Worm (Caenorhabditis elegans): ENCODE results near the gene tbck-1.
A peak's percentile ranks its signal among the peaks of the same experiment; 100 is the strongest.

Gene tbck-1

ce11 chrII:4851594-4852106, 23.3 kb downstream of the tbck-1 start, which contains the start of gene dnj-9 (continued):
- peak; percentile 94 for TF ChIP-seq K11D2.4 (GFP tag; IDR thresholded peaks at IDR 0.05)
- TF ChIP-seq ztf-26 (tag; optimal IDR thresholded peaks at IDR 0.05) = peak; percentile 84
- TF ChIP-seq lin-26 (GFP tag; IDR thresholded peaks at IDR 0.05) = peak; percentile 40; the same call in 1 of the 2 replicates
- TF ChIP-seq nhr-80 (tag; optimal IDR thresholded peaks at IDR 0.05) = peak; percentile 64
- TF ChIP-seq zim-3 (tag; optimal IDR thresholded peaks at IDR 0.05) = no peak
- peak; percentile 83 for TF ChIP-seq ceh-27 (GFP tag; optimal IDR thresholded peaks at IDR 0.05)
- peak; percentile 28 for TF ChIP-seq snpc-1.1 (tag; optimal IDR thresholded peaks at IDR 0.05; ENCODE audit: insufficient read depth)
- TF ChIP-seq ama-1 (optimal IDR thresholded peaks at IDR 0.05) = no peak
- peak in 1 of 2 experiments; percentile 62 for TF ChIP-seq ama-1 (GFP tag; optimal IDR thresholded peaks at IDR 0.05)
- TF ChIP-seq F49E8.2 (tag; optimal IDR thresholded peaks at IDR 0.05; ENCODE audit: insufficient read depth) = peak; percentile 71
- peak in 1 of 2 experiments; percentile 21 for TF ChIP-seq rec-8 (tag; optimal IDR thresholded peaks at IDR 0.05)
- peak; percentile 88 for TF ChIP-seq hsf-1 (GFP tag; IDR thresholded peaks at IDR 0.05)
- peak; percentile 6 for TF ChIP-seq mel-28 (tag; optimal IDR thresholded peaks at IDR 0.05; ENCODE audit: borderline replicate concordance)
- TF ChIP-seq lin-35 (GFP tag; optimal IDR thresholded peaks at IDR 0.05) = peak; percentile 86 to 99 (median 92)
- TF ChIP-seq unc-62 (GFP tag; optimal IDR thresholded peaks at IDR 0.05) = no peak
- peak; percentile 82 for TF ChIP-seq atf-7 (tag; optimal IDR thresholded peaks at IDR 0.05)
- peak; percentile 53 for TF ChIP-seq die-1 (tag; optimal IDR thresholded peaks at IDR 0.05)
- TF ChIP-seq B0261.1 (tag; optimal IDR thresholded peaks at IDR 0.05) = peak; percentile 15
- TF ChIP-seq C17E4.6 (GFP tag; IDR thresholded peaks at IDR 0.05) = peak; percentile 88
- TF ChIP-seq unc-130 (GFP tag; optimal IDR thresholded peaks at IDR 0.05) = peak; percentile 75
- no peak for TF ChIP-seq aptf-3 (GFP tag; IDR thresholded peaks at IDR 0.05)
- TF ChIP-seq hmg-1.2 (GFP tag; IDR thresholded peaks at IDR 0.05) = peak; percentile 73
- TF ChIP-seq lin-40 (tag; optimal IDR thresholded peaks at IDR 0.05) = peak; percentile 97
- TF ChIP-seq F10E7.11 (tag; optimal IDR thresholded peaks at IDR 0.05) = no peak
- TF ChIP-seq mes-4 (tag; optimal IDR thresholded peaks at IDR 0.05) = peak; percentile 34
- TF ChIP-seq ZK185.1 (tag; optimal IDR thresholded peaks at IDR 0.05; ENCODE audit: poor library complexity, severe bottlenecking) = peak; percentile 95
- TF ChIP-seq ceh-58 (GFP tag; IDR thresholded peaks at IDR 0.05) = no peak
- no peak for TF ChIP-seq F55B11.4 (tag; optimal IDR thresholded peaks at IDR 0.05; ENCODE audit: borderline replicate concordance, insufficient read depth)
- peak; percentile 93 for TF ChIP-seq B0336.3 (GFP tag; IDR thresholded peaks at IDR 0.05)
- no peak for TF ChIP-seq rpc-1 (optimal IDR thresholded peaks at IDR 0.05)
- no peak for TF ChIP-seq rpc-1 (tag; optimal IDR thresholded peaks at IDR 0.05)
- peak; percentile 87 for TF ChIP-seq F22D6.2 (tag; optimal IDR thresholded peaks at IDR 0.05)
- peak; percentile 62 for TF ChIP-seq hrde-1 (tag; optimal IDR thresholded peaks at IDR 0.05; ENCODE audit: borderline replicate concordance)
- TF ChIP-seq madf-10 (tag; optimal IDR thresholded peaks at IDR 0.05) = peak; percentile 71
- TF ChIP-seq sptf-2 (GFP tag; optimal IDR thresholded peaks at IDR 0.05) = no peak
- TF ChIP-seq bed-1 (GFP tag; IDR thresholded peaks at IDR 0.05) = no peak
- no peak for TF ChIP-seq dpff-1 (tag; optimal IDR thresholded peaks at IDR 0.05)
- no peak for TF ChIP-seq akir-1 (GFP tag; optimal IDR thresholded peaks at IDR 0.05)
- no peak for TF ChIP-seq zfh-2 (GFP tag; conservative IDR thresholded peaks at IDR 0.05)
- TF ChIP-seq ztf-3 (GFP tag; optimal IDR thresholded peaks at IDR 0.05) = no peak
- peak; percentile 41 to 82 for TF ChIP-seq let-607 (tag; optimal IDR thresholded peaks at IDR 0.05)
- TF ChIP-seq F39B2.1 (GFP tag; IDR thresholded peaks at IDR 0.05) = peak; percentile 75
- peak; percentile 35 for TF ChIP-seq F57A8.1 (GFP tag; optimal IDR thresholded peaks at IDR 0.05)
- TF ChIP-seq ztf-25 (GFP tag; IDR thresholded peaks at IDR 0.05) = 0 out of 2 replicates have a peak, but pooled peaks have one; percentile 41
- peak; percentile 37; the same call in 1 of the 2 replicates for TF ChIP-seq Y67H2A.10 (GFP tag; conservative IDR thresholded peaks at IDR 0.05)
- peak; percentile 82; the same call in 1 of the 2 replicates for TF ChIP-seq egl-44 (GFP tag; IDR thresholded peaks at IDR 0.05)
- TF ChIP-seq F52B5.7 (tag; optimal IDR thresholded peaks at IDR 0.05) = no peak
- TF ChIP-seq lag-1 (GFP tag; IDR thresholded peaks at IDR 0.05) = no peak

All from whole organism, young adult.